Worm (Caenorhabditis elegans) whole organism, L1 larva: Measurements from ENCODE around the gene F38B7.10.

Source experiments
- C04F5.9 ChIP-seq: sonication (generic microtip); optimal IDR thresholded peaks from 2 replicates; lab custom pipeline; 2016; ENCODE audit warnings: missing genetic modification characterization, missing compliant biosample characterization
- Y116A8C.19 ChIP-seq: sonication (generic microtip); optimal IDR thresholded peaks from 2 replicates; lab custom pipeline; 2016; ENCODE audit warnings: missing compliant biosample characterization, missing genetic modification characterization, borderline replicate concordance
- aly-2 ChIP-seq: fragments of 150-350 bp; optimal IDR thresholded peaks from 2 replicates; lab custom pipeline; 2014; ENCODE audit warnings: missing biosample characterization, missing genetic modification characterization
- ama-1 ChIP-seq: fragments of 150-350 bp; optimal IDR thresholded peaks from 2 replicates; lab custom pipeline; 2014
- ceh-63 ChIP-seq: fragments of 200-800 bp; sonication (Bioruptor generic); optimal IDR thresholded peaks from 2 replicates; lab custom pipeline; 2018; ENCODE audit warnings: mild to moderate bottlenecking, missing genetic modification characterization, missing compliant biosample characterization
- ceh-82 ChIP-seq, 3 experiments: fragments of 150-350 bp in 1 of 3; sonication (generic microtip) in 2 of 3; optimal IDR thresholded peaks; 2 replicates each; lab custom pipeline; 2014 to 2017; ENCODE audit warnings: missing biosample characterization in 3 of 3, missing genetic modification characterization in 3 of 3
- ceh-90 ChIP-seq: sonication (generic microtip); optimal IDR thresholded peaks from 2 replicates; lab custom pipeline; 2016; ENCODE audit warnings: missing genetic modification characterization, missing compliant biosample characterization
- dsc-1 ChIP-seq: sonication (generic microtip); optimal IDR thresholded peaks from 2 replicates; lab custom pipeline; 2016; ENCODE audit warnings: mild to moderate bottlenecking, missing genetic modification characterization, missing compliant biosample characterization
- egl-13 ChIP-seq: sonication (generic microtip); optimal IDR thresholded peaks from 2 replicates; lab custom pipeline; 2016; ENCODE audit warnings: missing genotype, missing genetic modification reagents, missing genetic modification characterization, missing compliant biosample characterization
- egl-27 ChIP-seq, 2 experiments: fragments of 150-350 bp in 1 of 2; sonication (generic microtip); optimal IDR thresholded peaks; 3 replicates each; lab custom pipeline; 2017 to 2018; ENCODE audit warnings: missing biosample characterization in 2 of 2, missing genetic modification characterization in 2 of 2, missing genetic modification reagents in 2 of 2
- elt-2 ChIP-seq: sonication (generic microtip); optimal IDR thresholded peaks from 2 replicates; lab custom pipeline; 2016; ENCODE audit warnings: missing genetic modification characterization, mild to moderate bottlenecking, inconsistent platforms, missing compliant biosample characterization, missing genetic modification reagents
- ets-5 ChIP-seq: fragments of 200-800 bp; sonication (Bioruptor generic); IDR thresholded peaks from 2 replicates; pipeline ENCODE4 v1.3.6; 2022; ENCODE audit warnings: missing genetic modification characterization, missing compliant biosample characterization
- fkh-10 ChIP-seq: sonication (generic microtip); optimal IDR thresholded peaks from 2 replicates; lab custom pipeline; 2017; ENCODE audit warnings: missing biosample characterization, missing genetic modification reagents, missing genetic modification characterization
- fkh-4 ChIP-seq: sonication (generic microtip); optimal IDR thresholded peaks from 2 replicates; lab custom pipeline; 2016; ENCODE audit warnings: missing compliant biosample characterization, missing genetic modification characterization, borderline replicate concordance
- fkh-8 ChIP-seq: sonication (generic microtip); optimal IDR thresholded peaks from 2 replicates; lab custom pipeline; 2016; ENCODE audit warnings: mild to moderate bottlenecking, missing genetic modification characterization, missing compliant biosample characterization
- fos-1 ChIP-seq: fragments of 150-350 bp; optimal IDR thresholded peaks from 2 replicates; lab custom pipeline; 2014; ENCODE audit warnings: missing biosample characterization, missing genetic modification characterization
- hlh-17 ChIP-seq: fragments of 200-800 bp; sonication (Bioruptor generic); optimal IDR thresholded peaks from 2 replicates; lab custom pipeline; 2018; ENCODE audit warnings: missing genetic modification characterization, mild to moderate bottlenecking, missing compliant biosample characterization, moderate library complexity, borderline replicate concordance
- hlh-4 ChIP-seq: sonication (generic microtip); optimal IDR thresholded peaks from 2 replicates; lab custom pipeline; 2016; ENCODE audit warnings: mild to moderate bottlenecking, missing genetic modification characterization, missing compliant biosample characterization
- irx-1 ChIP-seq: sonication (generic microtip); optimal IDR thresholded peaks from 2 replicates; lab custom pipeline; 2016; ENCODE audit warnings: missing genetic modification characterization, missing compliant biosample characterization
- isw-1 ChIP-seq: fragments of 200-800 bp; sonication (Bioruptor generic); IDR thresholded peaks from 2 replicates; pipeline ENCODE4 v1.3.6; 2022; ENCODE audit warnings: missing genetic modification characterization, missing compliant biosample characterization
- lin-35 ChIP-seq, 2 experiments: fragments of 150-350 bp; optimal IDR thresholded peaks; 2 replicates each; lab custom pipeline; 2014; ENCODE audit warnings: missing biosample characterization in 2 of 2, missing genetic modification characterization in 2 of 2, missing genetic modification reagents in 2 of 2
- lin-39 ChIP-seq: fragments of 150-350 bp; optimal IDR thresholded peaks from 2 replicates; lab custom pipeline; 2014; ENCODE audit warnings: missing biosample characterization, missing genetic modification reagents, missing genetic modification characterization
- mdl-1 ChIP-seq, 2 experiments: fragments of 150-350 bp; optimal IDR thresholded peaks; 2 replicates each; lab custom pipeline; 2014 to 2017; ENCODE audit warnings: missing biosample characterization in 2 of 2, missing genetic modification characterization in 2 of 2, inconsistent platforms in 1 of 2
- mef-2 ChIP-seq: fragments of 150-350 bp; optimal IDR thresholded peaks from 2 replicates; lab custom pipeline; 2014; ENCODE audit warnings: missing biosample characterization, missing genetic modification characterization
- nhr-12 ChIP-seq: sonication (generic microtip); optimal IDR thresholded peaks from 2 replicates; lab custom pipeline; 2017; ENCODE audit warnings: missing biosample characterization, missing genetic modification characterization
- nhr-20 ChIP-seq: sonication (generic microtip); optimal IDR thresholded peaks from 2 replicates; lab custom pipeline; 2016; ENCODE audit warnings: mild to moderate bottlenecking, missing genetic modification characterization, missing compliant biosample characterization
- nhr-237 ChIP-seq: fragments of 150-350 bp; optimal IDR thresholded peaks from 2 replicates; lab custom pipeline; 2014; ENCODE audit warnings: missing biosample characterization, missing genetic modification characterization
- nhr-28 ChIP-seq: fragments of 150-350 bp; optimal IDR thresholded peaks from 2 replicates; lab custom pipeline; 2014; ENCODE audit warnings: missing biosample characterization, missing genetic modification characterization
- nhr-47 ChIP-seq: sonication (generic microtip); optimal IDR thresholded peaks from 2 replicates; lab custom pipeline; 2016; ENCODE audit warnings: mild to moderate bottlenecking, missing genetic modification characterization, moderate library complexity, missing compliant biosample characterization
- nhr-71 ChIP-seq: sonication (generic microtip); optimal IDR thresholded peaks from 2 replicates; lab custom pipeline; 2016; ENCODE audit warnings: mild to moderate bottlenecking, missing genetic modification characterization, moderate library complexity, missing compliant biosample characterization
- nhr-77 ChIP-seq: fragments of 150-350 bp; optimal IDR thresholded peaks from 2 replicates; lab custom pipeline; 2014; ENCODE audit warnings: missing biosample characterization, missing genetic modification characterization
- nhr-85 ChIP-seq: sonication (generic microtip); peaks from one replicate; lab custom pipeline; 2016; ENCODE audit warnings: missing genetic modification characterization, inconsistent platforms, missing compliant biosample characterization
- pag-3 ChIP-seq: sonication (generic microtip); optimal IDR thresholded peaks from 2 replicates; lab custom pipeline; 2017; ENCODE audit warnings: missing genetic modification characterization, mild to moderate bottlenecking, missing compliant biosample characterization, antibody characterized with exemption, borderline replicate concordance; ENCODE audit not compliant: insufficient read depth
- pqm-1 ChIP-seq: sonication (generic microtip); optimal IDR thresholded peaks from 3 replicates; lab custom pipeline; 2017; ENCODE audit warnings: missing biosample characterization, missing genetic modification characterization
- rnt-1 ChIP-seq: sonication (generic microtip); optimal IDR thresholded peaks from 2 replicates; lab custom pipeline; 2016; ENCODE audit warnings: mild to moderate bottlenecking, missing genetic modification characterization, moderate library complexity, missing compliant biosample characterization
- skn-1 ChIP-seq: fragments of 150-350 bp; optimal IDR thresholded peaks from 2 replicates; lab custom pipeline; 2014; ENCODE audit warnings: missing biosample characterization, missing genetic modification characterization
- snu-23 ChIP-seq: sonication (generic microtip); optimal IDR thresholded peaks from 2 replicates; lab custom pipeline; 2016; ENCODE audit warnings: missing genetic modification characterization, missing compliant biosample characterization
- sptf-1 ChIP-seq: fragments of 150-350 bp; optimal IDR thresholded peaks from 2 replicates; lab custom pipeline; 2014; ENCODE audit warnings: missing biosample characterization, missing genetic modification characterization
- sup-37 ChIP-seq: fragments of 200-800 bp; sonication (Bioruptor generic); optimal IDR thresholded peaks from 2 replicates; lab custom pipeline; 2018; ENCODE audit warnings: mild to moderate bottlenecking, missing genetic modification characterization, missing compliant biosample characterization
- swsn-7 ChIP-seq: sonication (generic microtip); optimal IDR thresholded peaks from 2 replicates; lab custom pipeline; 2016; ENCODE audit warnings: missing genetic modification characterization, missing compliant biosample characterization
- tbx-2 ChIP-seq: sonication (generic microtip); optimal IDR thresholded peaks from 2 replicates; lab custom pipeline; 2016; ENCODE audit warnings: missing genetic modification characterization, missing compliant biosample characterization
- tlp-1 ChIP-seq: fragments of 150-350 bp; optimal IDR thresholded peaks from 2 replicates; lab custom pipeline; 2014; ENCODE audit warnings: missing biosample characterization, missing genetic modification characterization
- unc-130 ChIP-seq: fragments of 150-350 bp; optimal IDR thresholded peaks from 2 replicates; lab custom pipeline; 2017; ENCODE audit warnings: missing biosample characterization, missing genetic modification characterization, inconsistent platforms
- unc-62 ChIP-seq: fragments of 150-350 bp; optimal IDR thresholded peaks from 2 replicates; lab custom pipeline; 2014; ENCODE audit warnings: missing biosample characterization, missing genetic modification reagents, missing genetic modification characterization
- unc-86 ChIP-seq: sonication (generic microtip); optimal IDR thresholded peaks from 2 replicates; lab custom pipeline; 2016; ENCODE audit warnings: missing genetic modification characterization, missing compliant biosample characterization
- unc-98 ChIP-seq: fragments of 200-800 bp; sonication (Bioruptor generic); IDR thresholded peaks from 2 replicates; pipeline ENCODE4 v1.3.6; 2022; ENCODE audit warnings: missing genetic modification characterization, missing compliant biosample characterization
- vab-15 ChIP-seq: sonication (generic microtip); optimal IDR thresholded peaks from 2 replicates; lab custom pipeline; 2017; ENCODE audit warnings: missing genotype, mild to moderate bottlenecking, missing genetic modification characterization, missing compliant biosample characterization
- xbp-1 ChIP-seq: sonication (generic microtip); optimal IDR thresholded peaks from 2 replicates; lab custom pipeline; 2016; ENCODE audit warnings: missing genetic modification characterization, missing compliant biosample characterization
- zag-1 ChIP-seq: fragments of 150-350 bp; optimal IDR thresholded peaks from 2 replicates; lab custom pipeline; 2014; ENCODE audit warnings: missing biosample characterization, missing genetic modification characterization
- zip-4 ChIP-seq: fragments of 200-800 bp; sonication (Bioruptor generic); optimal IDR thresholded peaks from 2 replicates; lab custom pipeline; 2018; ENCODE audit warnings: mild to moderate bottlenecking, missing genetic modification characterization, moderate library complexity, missing compliant biosample characterization
- ztf-11 ChIP-seq, 2 experiments: sonication (generic microtip); optimal IDR thresholded peaks; 2 replicates each; lab custom pipeline; 2016 to 2017; ENCODE audit warnings: missing genetic modification characterization in 2 of 2, missing biosample characterization in 1 of 2, missing compliant biosample characterization in 1 of 2
- ztf-4 ChIP-seq: fragments of 150-350 bp; optimal IDR thresholded peaks from 2 replicates; lab custom pipeline; 2014; ENCODE audit warnings: missing biosample characterization, missing genetic modification characterization

Gene F38B7.10

ce11 chrV:11585122-11585521 is 39.8 kb downstream of the F38B7.10 start (continued):
- TF ChIP-seq fkh-10 (GFP tag; lab: Kevin White, UChicago): no peak
- TF ChIP-seq vab-15 (tag; lab: Kevin White, UChicago): no peak
- TF ChIP-seq ceh-90 (tag; lab: Kevin White, UChicago): no peak
- no peak for TF ChIP-seq ceh-63 (GFP tag; lab: Kevin White, UChicago)
- TF ChIP-seq sup-37 (GFP tag; lab: Kevin White, UChicago): no peak
- peak; percentile 70 for TF ChIP-seq zip-4 (GFP tag; lab: Kevin White, UChicago)
- TF ChIP-seq C04F5.9 (tag; lab: Kevin White, UChicago): no peak
- TF ChIP-seq mdl-1 (tag; optimal IDR thresholded peaks at IDR 0.05; lab: Kevin White, UChicago): no peak
- no peak for TF ChIP-seq fos-1 (tag; lab: Kevin White, UChicago)
- peak; percentile 80 for TF ChIP-seq nhr-71 (tag; lab: Kevin White, UChicago)
- TF ChIP-seq nhr-20 (tag; lab: Kevin White, UChicago): peak; percentile 75
- TF ChIP-seq zag-1 (tag; lab: Kevin White, UChicago): no peak
- no peak for TF ChIP-seq sptf-1 (tag; lab: Kevin White, UChicago)
- TF ChIP-seq egl-27 (tag; optimal IDR thresholded peaks at IDR 0.05; lab: Kevin White, UChicago): no peak
- TF ChIP-seq hlh-17 (GFP tag; lab: Kevin White, UChicago): no peak
- peak; percentile 87 for TF ChIP-seq nhr-85 (tag; lab: Kevin White, UChicago)
- TF ChIP-seq lin-39: no peak
- TF ChIP-seq ets-5 (GFP tag; lab: Robert Waterston, UW): no peak
- TF ChIP-seq unc-62 (GFP tag; lab: Kevin White, UChicago): no peak
- no peak for TF ChIP-seq fkh-4 (tag; lab: Kevin White, UChicago)
- no peak for TF ChIP-seq fkh-8 (tag; lab: Kevin White, UChicago)
- no peak for TF ChIP-seq nhr-77 (tag; lab: Kevin White, UChicago)
- TF ChIP-seq lin-35 (GFP tag; optimal IDR thresholded peaks at IDR 0.05; lab: Kevin White, UChicago): no peak
- TF ChIP-seq pqm-1: no peak
- peak; percentile 11 for TF ChIP-seq skn-1 (tag; lab: Kevin White, UChicago)
- no peak for TF ChIP-seq nhr-12
- TF ChIP-seq unc-86 (tag; lab: Kevin White, UChicago): no peak
- no peak for TF ChIP-seq hlh-4 (tag; lab: Kevin White, UChicago)
- TF ChIP-seq tbx-2 (tag; lab: Kevin White, UChicago): no peak
- TF ChIP-seq ama-1 (lab: Kevin White, UChicago): no peak
- TF ChIP-seq tlp-1: no peak
- no peak for TF ChIP-seq dsc-1
- no peak for TF ChIP-seq snu-23 (GFP tag; lab: Kevin White, UChicago)
- TF ChIP-seq egl-13: no peak
- no peak for TF ChIP-seq unc-130 (tag; lab: Kevin White, UChicago)
- no peak for TF ChIP-seq aly-2 (tag; lab: Kevin White, UChicago)
- TF ChIP-seq xbp-1 (tag; lab: Kevin White, UChicago): no peak
- no peak for TF ChIP-seq nhr-237 (tag; lab: Kevin White, UChicago)
- TF ChIP-seq ztf-4 (tag; lab: Kevin White, UChicago): no peak
- peak; percentile 42 to 54 (median 49) for TF ChIP-seq ceh-82 (tag; optimal IDR thresholded peaks at IDR 0.05; lab: Kevin White, UChicago)
- TF ChIP-seq irx-1 (tag; lab: Kevin White, UChicago): no peak
- no peak for TF ChIP-seq rnt-1 (tag; lab: Kevin White, UChicago)
- peak; percentile 29 for TF ChIP-seq swsn-7
- TF ChIP-seq nhr-47 (tag; lab: Kevin White, UChicago): peak; percentile 54
- no peak for TF ChIP-seq nhr-28 (tag; lab: Kevin White, UChicago)
- TF ChIP-seq isw-1 (GFP tag; lab: Robert Waterston, UW): no peak
- no peak for TF ChIP-seq pag-3 (tag; lab: Kevin White, UChicago)
- TF ChIP-seq elt-2: peak; percentile 61
- TF ChIP-seq unc-98 (GFP tag; lab: Robert Waterston, UW): no peak
- TF ChIP-seq ztf-11 (tag; optimal IDR thresholded peaks at IDR 0.05; lab: Kevin White, UChicago): no peak
- no peak for TF ChIP-seq mef-2 (tag; lab: Kevin White, UChicago)
- no peak for TF ChIP-seq Y116A8C.19
